Fruit fly (Drosophila melanogaster) whole organism, wandering third instar larva: ENCODE results near the gene Paip2.

Experiments used
- Abd-B ChIP-seq: fragments of >200 bp; optimal IDR thresholded peaks from 2 replicates; lab custom pipeline; 2017; ENCODE audit warnings: missing biosample characterization, missing genetic modification characterization
- CG32264 ChIP-seq: fragments of 200-800 bp; sonication (Bioruptor generic); optimal IDR thresholded peaks from 2 replicates; lab custom pipeline; 2016; ENCODE audit warnings: missing biosample characterization, missing genetic modification characterization
- CG9705 ChIP-seq: fragments of 200-800 bp; sonication (Bioruptor generic); optimal IDR thresholded peaks from 2 replicates; lab custom pipeline; 2018; ENCODE audit warnings: missing biosample characterization, mild to moderate bottlenecking, missing genetic modification characterization
- CrebA ChIP-seq: fragments of 200-800 bp; sonication (Bioruptor generic); optimal IDR thresholded peaks from 2 replicates; lab custom pipeline; 2016; ENCODE audit warnings: missing biosample characterization, mild to moderate bottlenecking, missing genetic modification characterization, borderline replicate concordance
- Dfd ChIP-seq: fragments of >200 bp; optimal IDR thresholded peaks from 2 replicates; lab custom pipeline; 2017; ENCODE audit warnings: missing biosample characterization, missing genetic modification characterization
- Dif ChIP-seq: fragments of 200-275, 200-300 bp; sonication (Bioruptor generic); optimal IDR thresholded peaks from 2 replicates; lab custom pipeline; 2018; ENCODE audit warnings: missing biosample characterization, missing genetic modification characterization; ENCODE audit not compliant: partially characterized antibody
- GATAd ChIP-seq: sonication (Bioruptor generic); optimal IDR thresholded peaks from 2 replicates; lab custom pipeline; 2016; ENCODE audit warnings: missing biosample characterization, missing genetic modification characterization
- HLH106 ChIP-seq: fragments of 200-800 bp; optimal IDR thresholded peaks from 3 replicates; lab custom pipeline; 2019; ENCODE audit warnings: missing biosample characterization, mild to moderate bottlenecking, missing genetic modification characterization, moderate library complexity
- Hnf4 ChIP-seq: fragments of 200-800 bp; sonication (Bioruptor generic); optimal IDR thresholded peaks from 2 replicates; lab custom pipeline; 2016; ENCODE audit warnings: missing biosample characterization, mild to moderate bottlenecking, missing genetic modification characterization
- Hr78 ChIP-seq: fragments of >200 bp; optimal IDR thresholded peaks from 2 replicates; lab custom pipeline; 2017; ENCODE audit warnings: missing biosample characterization, missing genetic modification characterization
- Hr83 ChIP-seq: fragments of 200-300 bp; sonication (Bioruptor generic); optimal IDR thresholded peaks from 2 replicates; lab custom pipeline; 2016; ENCODE audit warnings: missing biosample characterization, mild to moderate bottlenecking, missing genetic modification characterization, moderate library complexity; ENCODE audit not compliant: poor library complexity, severe bottlenecking
- Jra ChIP-seq: sonication (Bioruptor generic); optimal IDR thresholded peaks from 2 replicates; lab custom pipeline; 2016; ENCODE audit warnings: missing biosample characterization, missing genetic modification characterization
- Mio ChIP-seq: sonication (Bioruptor generic); optimal IDR thresholded peaks from 2 replicates; lab custom pipeline; 2016; ENCODE audit warnings: missing biosample characterization, missing genetic modification characterization
- Myc ChIP-seq: fragments of >200 bp; optimal IDR thresholded peaks from 2 replicates; lab custom pipeline; 2017
- N ChIP-seq: fragments of >200 bp; optimal IDR thresholded peaks from 2 replicates; lab custom pipeline; 2018; ENCODE audit warnings: missing biosample characterization, missing external identifiers, missing genetic modification characterization
- OdsH ChIP-seq: fragments of 200-800 bp; sonication (Bioruptor generic); optimal IDR thresholded peaks from 2 replicates; lab custom pipeline; 2016; ENCODE audit warnings: missing biosample characterization, mild to moderate bottlenecking, missing genetic modification characterization
- Rel ChIP-seq, 2 experiments: fragments of 200-800 bp; sonication (Bioruptor generic) in 1 of 2; optimal IDR thresholded peaks; 2 replicates in 1 of 2; 3 replicates in 1 of 2; lab custom pipeline; 2016 to 2019; ENCODE audit warnings: mild to moderate bottlenecking in 2 of 2, missing biosample characterization in 2 of 2, missing genetic modification characterization in 2 of 2, moderate library complexity in 1 of 2
- Sp1 ChIP-seq: fragments of 200-800 bp; sonication (Bioruptor generic); optimal IDR thresholded peaks from 3 replicates; lab custom pipeline; 2019; ENCODE audit warnings: missing biosample characterization, mild to moderate bottlenecking, missing genetic modification characterization, moderate library complexity
- Vsx2 ChIP-seq: fragments of 200-300, 225-300 bp; sonication (Bioruptor generic); optimal IDR thresholded peaks from 2 replicates; lab custom pipeline; 2018; ENCODE audit warnings: missing biosample characterization, missing genetic modification characterization; ENCODE audit not compliant: partially characterized antibody
- br ChIP-seq: fragments of 200-800 bp; sonication (Bioruptor generic); optimal IDR thresholded peaks from 2 replicates; lab custom pipeline; 2016; ENCODE audit warnings: missing biosample characterization, missing genetic modification characterization
- brk ChIP-seq: fragments of 200-800 bp; sonication (Bioruptor generic); optimal IDR thresholded peaks from 2 replicates; lab custom pipeline; 2016; ENCODE audit warnings: missing biosample characterization, mild to moderate bottlenecking, missing genetic modification characterization
- dl ChIP-seq, 2 experiments: fragments of 175-275, 200-275 bp in 1 of 2; fragments of 200-275 bp in 1 of 2; sonication (Bioruptor generic); optimal IDR thresholded peaks; lab custom pipeline; 2018; ENCODE audit warnings: mild to moderate bottlenecking in 2 of 2, missing biosample characterization in 2 of 2, missing genetic modification characterization in 2 of 2, moderate library complexity in 2 of 2; ENCODE audit not compliant: partially characterized antibody in 2 of 2, insufficient read depth in 1 of 2
- dmrt93B ChIP-seq: fragments of 200-800 bp; sonication (Bioruptor generic); optimal IDR thresholded peaks from 2 replicates; lab custom pipeline; 2018; ENCODE audit warnings: missing biosample characterization, mild to moderate bottlenecking, missing genetic modification characterization
- dsf ChIP-seq: sonication (Bioruptor generic); optimal IDR thresholded peaks from 2 replicates; lab custom pipeline; 2016; ENCODE audit warnings: missing biosample characterization, missing genetic modification characterization, borderline replicate concordance
- ey ChIP-seq: fragments of 200-800 bp; sonication (Bioruptor generic); optimal IDR thresholded peaks from 2 replicates; lab custom pipeline; 2016; ENCODE audit warnings: missing biosample characterization, missing genetic modification characterization
- foxo ChIP-seq, 2 experiments: fragments of 200-800 bp; sonication (Bioruptor generic); optimal IDR thresholded peaks; 2 replicates in 1 of 2; 3 replicates in 1 of 2; lab custom pipeline; 2016 to 2017; ENCODE audit warnings: missing biosample characterization in 2 of 2, missing genetic modification characterization in 2 of 2
- fru ChIP-seq: fragments of 200-800 bp; sonication (Bioruptor generic); optimal IDR thresholded peaks from 3 replicates; lab custom pipeline; 2016; ENCODE audit warnings: missing biosample characterization, mild to moderate bottlenecking, missing genetic modification characterization
- h ChIP-seq: fragments of 200-800 bp; sonication (Bioruptor generic); optimal IDR thresholded peaks from 3 replicates; lab custom pipeline; 2016; ENCODE audit warnings: missing biosample characterization, mild to moderate bottlenecking, missing genetic modification characterization
- jim ChIP-seq: fragments of 175-275, 200-325 bp; sonication (Bioruptor generic); optimal IDR thresholded peaks from 2 replicates; lab custom pipeline; 2016; ENCODE audit warnings: missing biosample characterization, mild to moderate bottlenecking, missing genetic modification characterization
- lola ChIP-seq: fragments of >200 bp; optimal IDR thresholded peaks from 2 replicates; lab custom pipeline; 2017; ENCODE audit warnings: missing biosample characterization, missing genetic modification characterization
- pan ChIP-seq: fragments of >200 bp; optimal IDR thresholded peaks from 2 replicates; lab custom pipeline; 2017
- psq ChIP-seq: fragments of 200-800 bp; sonication (Bioruptor generic); optimal IDR thresholded peaks from 3 replicates; lab custom pipeline; 2017; ENCODE audit warnings: missing biosample characterization, mild to moderate bottlenecking, missing genetic modification characterization, moderate library complexity
- rgr ChIP-seq: fragments of 200-800 bp; sonication (Bioruptor generic); optimal IDR thresholded peaks from 3 replicates; lab custom pipeline; 2016; ENCODE audit warnings: missing biosample characterization, mild to moderate bottlenecking, missing genetic modification characterization
- sage ChIP-seq: fragments of 200-800 bp; sonication (Bioruptor generic); optimal IDR thresholded peaks from 2 replicates; lab custom pipeline; 2016; ENCODE audit warnings: missing biosample characterization, mild to moderate bottlenecking, missing genetic modification characterization
- sv ChIP-seq: fragments of 200-800 bp; sonication (Bioruptor generic); optimal IDR thresholded peaks from 3 replicates; lab custom pipeline; 2016; ENCODE audit warnings: missing biosample characterization, missing genetic modification characterization
- tai ChIP-seq: sonication (Bioruptor generic); optimal IDR thresholded peaks from 2 replicates; lab custom pipeline; 2016; ENCODE audit warnings: missing biosample characterization, missing genetic modification characterization
- usp ChIP-seq: fragments of >200 bp; optimal IDR thresholded peaks from 2 replicates; lab custom pipeline; 2017; ENCODE audit warnings: missing biosample characterization, missing genetic modification characterization
- woc ChIP-seq: sonication (Bioruptor generic); optimal IDR thresholded peaks from 2 replicates; lab custom pipeline; 2016; ENCODE audit warnings: missing biosample characterization, mild to moderate bottlenecking, missing genetic modification characterization

The Paip2 gene

dm6 chr3R:13012351-13012750 is 31.8 kb downstream of the Paip2 start:
- TF ChIP-seq woc (GFP tag; lab: Kevin White, UChicago) (peak; percentile 47), ey (peak; percentile 82), br (GFP tag; lab: Kevin White, UChicago) (peak; percentile 81), usp (GFP tag; lab: Kevin White, UChicago) (no peak), Dif (GFP tag; lab: Kevin White, UChicago) (peak; percentile 41), Myc (no peak), h (peak; percentile 85), Abd-B (GFP tag; lab: Kevin White, UChicago) (no peak), Dfd (GFP tag; lab: Kevin White, UChicago) (no peak), Hr78 (GFP tag; lab: Kevin White, UChicago) (no peak), Hnf4 (GFP tag; lab: Kevin White, UChicago) (no peak), CG9705 (GFP tag; lab: Kevin White, UChicago) (peak; percentile 7), dsf (GFP tag; lab: Kevin White, UChicago) (no peak), jim (peak; percentile 11), N (GFP tag; lab: Kevin White, UChicago) (peak; percentile 72), dmrt93B (GFP tag; lab: Kevin White, UChicago) (no peak), fru (GFP tag; lab: Kevin White, UChicago) (peak; percentile 83), Sp1 (peak; percentile 60), GATAd (GFP tag; lab: Kevin White, UChicago) (no peak), pan (lab: Kevin White, UChicago) (no peak), sv (GFP tag; lab: Kevin White, UChicago) (peak; percentile 45), Vsx2 (no peak), psq (GFP tag; lab: Kevin White, UChicago) (peak; percentile 75), OdsH (GFP tag; lab: Kevin White, UChicago) (peak; percentile 64), Mio (no peak), lola (GFP tag; lab: Kevin White, UChicago) (no peak), rgr (peak; percentile 80), HLH106 (tag; lab: Kevin White, UChicago) (peak; percentile 61), foxo (GFP tag; optimal IDR thresholded peaks at IDR 0.05; lab: Kevin White, UChicago) (peak; percentile 64 to 83), brk (GFP tag; lab: Kevin White, UChicago) (no peak), Hr83 (GFP tag; lab: Kevin White, UChicago) (peak; percentile 78), CrebA (GFP tag; lab: Kevin White, UChicago) (no peak), CG32264 (GFP tag; lab: Kevin White, UChicago) (peak; percentile 21), dl (GFP tag; optimal IDR thresholded peaks at IDR 0.05; lab: Kevin White, UChicago; ENCODE audit: insufficient read depth in 1 of 2, partially characterized antibody in 2 of 2) (no peak), Jra (peak; percentile 49), sage (GFP tag; lab: Kevin White, UChicago) (no peak), tai (GFP tag; lab: Kevin White, UChicago) (no peak), Rel (GFP tag; optimal IDR thresholded peaks at IDR 0.05; lab: Kevin White, UChicago) (no peak), Rel (tag; optimal IDR thresholded peaks at IDR 0.05; lab: Kevin White, UChicago) (peak; percentile 60)

dm6 chr3R:13012990-13013389 is 32.4 kb downstream of the Paip2 start:
- TF ChIP-seq psq (GFP tag; lab: Kevin White, UChicago) = peak; percentile 34
- peak in 1 of 2 experiments; percentile 7 for TF ChIP-seq dl (GFP tag; optimal IDR thresholded peaks at IDR 0.05; lab: Kevin White, UChicago; ENCODE audit: insufficient read depth in 1 of 2, partially characterized antibody in 2 of 2)
- peak; percentile 21 for TF ChIP-seq Hr83 (GFP tag; lab: Kevin White, UChicago)
- no peak for TF ChIP-seq lola (GFP tag; lab: Kevin White, UChicago)
